Worm (Caenorhabditis elegans) whole organism, early embryonic: ENCODE results near the gene F45D3.2.

Source experiments
- B0310.2 ChIP-seq: sonication (generic microtip); optimal IDR thresholded peaks from 2 replicates; lab custom pipeline; 2016; ENCODE audit warnings: mild to moderate bottlenecking, missing genetic modification characterization, missing compliant biosample characterization
- ama-1 ChIP-seq: fragments of 150-350 bp; optimal IDR thresholded peaks from 2 replicates; lab custom pipeline; 2014
- flt-1 ChIP-seq: fragments of 200-800 bp; sonication (Bioruptor generic); IDR thresholded peaks from 2 replicates; pipeline ENCODE4 v1.3.6; 2022; ENCODE audit warnings: missing genetic modification characterization, missing compliant biosample characterization
- hmg-4 ChIP-seq: fragments of 200-800 bp; sonication (Bioruptor generic); optimal IDR thresholded peaks from 2 replicates; lab custom pipeline; 2018; ENCODE audit warnings: mild to moderate bottlenecking, missing genetic modification characterization, missing compliant biosample characterization
- pes-1 ChIP-seq: fragments of 200-800 bp; sonication (Bioruptor generic); IDR thresholded peaks from 2 replicates; pipeline ENCODE4 v1.3.6; 2022; ENCODE audit warnings: missing genetic modification reagents, missing genetic modification characterization, missing compliant biosample characterization
- tbx-11 ChIP-seq: fragments of 200-800 bp; sonication (Bioruptor generic); IDR thresholded peaks from 2 replicates; pipeline ENCODE4 v1.3.6; 2022; ENCODE audit warnings: missing genetic modification characterization, missing compliant biosample characterization
- tbx-37 ChIP-seq: fragments of 200-800 bp; sonication (Bioruptor generic); conservative IDR thresholded peaks from 2 replicates; pipeline ENCODE4 v1.3.6; 2022; ENCODE audit warnings: missing genetic modification reagents, missing genetic modification characterization, missing compliant biosample characterization

DNA sequence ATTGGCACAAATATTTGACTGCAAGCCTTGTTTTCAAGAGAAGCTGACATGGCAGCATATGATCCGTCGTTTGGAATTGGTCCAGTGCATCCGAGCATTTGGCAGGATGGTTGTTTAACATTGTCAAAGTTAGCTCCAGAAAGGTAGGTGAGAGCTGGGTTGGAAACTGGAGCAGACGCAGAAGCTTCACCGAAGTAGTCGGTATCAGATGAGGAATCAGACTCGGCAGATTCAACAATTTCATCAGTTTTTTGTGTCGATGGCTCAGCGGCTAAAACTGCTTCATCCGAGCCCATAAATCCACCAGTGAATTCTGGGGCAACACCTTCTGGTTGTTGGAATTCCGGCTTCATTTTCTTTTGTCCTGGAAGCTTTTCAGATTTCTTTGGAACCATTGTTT is 8.8 kb downstream of the F45D3.2 start:
- TF ChIP-seq ama-1 (lab: Kevin White, UChicago), result no peak
- no peak for TF ChIP-seq hmg-4
- no peak for TF ChIP-seq tbx-37 (GFP tag; lab: Robert Waterston, UW)
- TF ChIP-seq pes-1, result no peak
- TF ChIP-seq B0310.2 (tag; lab: Kevin White, UChicago), result no peak
- TF ChIP-seq flt-1, result no peak
- no peak for TF ChIP-seq tbx-11
